Worm (Caenorhabditis elegans) whole organism, L1 larva: ENCODE measurements around the gene F53H1.4.

Source experiments
- C04F5.9 ChIP-seq: sonication (generic microtip); optimal IDR thresholded peaks from 2 replicates; lab custom pipeline; 2016; ENCODE audit warnings: missing genetic modification characterization, missing compliant biosample characterization
- C16A3.4 ChIP-seq: fragments of 150-350 bp; optimal IDR thresholded peaks from 2 replicates; lab custom pipeline; 2014; ENCODE audit warnings: missing biosample characterization, missing genetic modification characterization
- Y116A8C.19 ChIP-seq: sonication (generic microtip); optimal IDR thresholded peaks from 2 replicates; lab custom pipeline; 2016; ENCODE audit warnings: missing compliant biosample characterization, missing genetic modification characterization, borderline replicate concordance
- aha-1 ChIP-seq: fragments of 150-350 bp; optimal IDR thresholded peaks from 2 replicates; lab custom pipeline; 2014; ENCODE audit warnings: missing biosample characterization, missing genetic modification characterization
- alr-1 ChIP-seq: fragments of 200-800 bp; sonication (Bioruptor generic); optimal IDR thresholded peaks from 2 replicates; lab custom pipeline; 2018; ENCODE audit warnings: borderline replicate concordance, mild to moderate bottlenecking, missing genetic modification characterization, missing compliant biosample characterization
- blmp-1 ChIP-seq: fragments of 150-350 bp; optimal IDR thresholded peaks from 2 replicates; lab custom pipeline; 2014; ENCODE audit warnings: missing biosample characterization, missing genetic modification characterization
- ceh-63 ChIP-seq: fragments of 200-800 bp; sonication (Bioruptor generic); optimal IDR thresholded peaks from 2 replicates; lab custom pipeline; 2018; ENCODE audit warnings: mild to moderate bottlenecking, missing genetic modification characterization, missing compliant biosample characterization
- ceh-8 ChIP-seq: fragments of 200-800 bp; sonication (Bioruptor generic); optimal IDR thresholded peaks from 2 replicates; lab custom pipeline; 2018; ENCODE audit warnings: mild to moderate bottlenecking, missing genetic modification characterization, moderate library complexity, missing compliant biosample characterization
- ceh-82 ChIP-seq, 3 experiments: fragments of 150-350 bp in 1 of 3; sonication (generic microtip) in 2 of 3; optimal IDR thresholded peaks; 2 replicates each; lab custom pipeline; 2014 to 2017; ENCODE audit warnings: missing biosample characterization in 3 of 3, missing genetic modification characterization in 3 of 3
- ceh-88 ChIP-seq: fragments of 200-800 bp; sonication (Bioruptor generic); IDR thresholded peaks from 2 replicates; pipeline ENCODE4 v1.3.6; 2022; ENCODE audit warnings: missing genetic modification characterization, missing compliant biosample characterization
- dpl-1 ChIP-seq, 3 experiments: fragments of 150-350 bp in 2 of 3; sonication (generic microtip) in 1 of 3; optimal IDR thresholded peaks; 2 replicates each; lab custom pipeline; 2014 to 2017; ENCODE audit warnings: missing biosample characterization in 3 of 3, missing genetic modification characterization in 3 of 3, missing genetic modification reagents in 3 of 3
- efl-1 ChIP-seq, 4 experiments: fragments of 150-350 bp; optimal IDR thresholded peaks in 3 of 4; peaks in 1 of 4; 1 replicate in 1 of 4; 2 replicates in 3 of 4; lab custom pipeline; 2014; ENCODE audit warnings: missing biosample characterization in 2 of 4, missing genetic modification characterization in 2 of 4, missing genetic modification reagents in 2 of 4
- efl-3 ChIP-seq: fragments of 200-800 bp; sonication (Bioruptor generic); optimal IDR thresholded peaks from 2 replicates; lab custom pipeline; 2018; ENCODE audit warnings: mild to moderate bottlenecking, missing genetic modification characterization, missing compliant biosample characterization
- egl-13 ChIP-seq: sonication (generic microtip); optimal IDR thresholded peaks from 2 replicates; lab custom pipeline; 2016; ENCODE audit warnings: missing genotype, missing genetic modification reagents, missing genetic modification characterization, missing compliant biosample characterization
- elt-2 ChIP-seq: sonication (generic microtip); optimal IDR thresholded peaks from 2 replicates; lab custom pipeline; 2016; ENCODE audit warnings: missing genetic modification characterization, mild to moderate bottlenecking, inconsistent platforms, missing compliant biosample characterization, missing genetic modification reagents
- elt-3 ChIP-seq, 6 experiments: fragments of 150-350 bp in 1 of 6; sonication (generic microtip); optimal IDR thresholded peaks; 2 replicates each; lab custom pipeline; 2017 to 2018; ENCODE audit warnings: missing biosample characterization in 6 of 6, missing genetic modification characterization in 6 of 6, inconsistent platforms in 1 of 6
- fkh-10 ChIP-seq: sonication (generic microtip); optimal IDR thresholded peaks from 2 replicates; lab custom pipeline; 2017; ENCODE audit warnings: missing biosample characterization, missing genetic modification reagents, missing genetic modification characterization
- fkh-8 ChIP-seq: sonication (generic microtip); optimal IDR thresholded peaks from 2 replicates; lab custom pipeline; 2016; ENCODE audit warnings: mild to moderate bottlenecking, missing genetic modification characterization, missing compliant biosample characterization
- fos-1 ChIP-seq: fragments of 150-350 bp; optimal IDR thresholded peaks from 2 replicates; lab custom pipeline; 2014; ENCODE audit warnings: missing biosample characterization, missing genetic modification characterization
- grh-1 ChIP-seq: fragments of 200-800 bp; sonication (Bioruptor generic); IDR thresholded peaks from 2 replicates; pipeline ENCODE4 v1.3.6; 2022; ENCODE audit warnings: missing genetic modification reagents, missing genetic modification characterization, missing compliant biosample characterization
- hlh-4 ChIP-seq: sonication (generic microtip); optimal IDR thresholded peaks from 2 replicates; lab custom pipeline; 2016; ENCODE audit warnings: mild to moderate bottlenecking, missing genetic modification characterization, missing compliant biosample characterization
- isw-1 ChIP-seq: fragments of 200-800 bp; sonication (Bioruptor generic); IDR thresholded peaks from 2 replicates; pipeline ENCODE4 v1.3.6; 2022; ENCODE audit warnings: missing genetic modification characterization, missing compliant biosample characterization
- jun-1 ChIP-seq: fragments of 150-350 bp; optimal IDR thresholded peaks from 2 replicates; lab custom pipeline; 2014; ENCODE audit warnings: missing biosample characterization, missing genetic modification reagents, missing genetic modification characterization
- lin-14 ChIP-seq: fragments of 200-800 bp; sonication (Bioruptor generic); optimal IDR thresholded peaks from 2 replicates; lab custom pipeline; 2018; ENCODE audit warnings: mild to moderate bottlenecking, missing genetic modification characterization, moderate library complexity, missing compliant biosample characterization
- lin-15B ChIP-seq: fragments of 150-350 bp; sonication (generic microtip); optimal IDR thresholded peaks from 3 replicates; lab custom pipeline; 2014; ENCODE audit warnings: missing biosample characterization, missing genetic modification characterization
- lin-35 ChIP-seq, 2 experiments: fragments of 150-350 bp; optimal IDR thresholded peaks; 2 replicates each; lab custom pipeline; 2014; ENCODE audit warnings: missing biosample characterization in 2 of 2, missing genetic modification characterization in 2 of 2, missing genetic modification reagents in 2 of 2
- lsy-2 ChIP-seq, 2 experiments: fragments of 150-350 bp; optimal IDR thresholded peaks; 2 replicates each; lab custom pipeline; 2014; ENCODE audit warnings: missing biosample characterization in 2 of 2, missing genetic modification characterization in 2 of 2
- mdl-1 ChIP-seq, 2 experiments: fragments of 150-350 bp; optimal IDR thresholded peaks; 2 replicates each; lab custom pipeline; 2014 to 2017; ENCODE audit warnings: missing biosample characterization in 2 of 2, missing genetic modification characterization in 2 of 2, inconsistent platforms in 1 of 2
- mef-2 ChIP-seq: fragments of 150-350 bp; optimal IDR thresholded peaks from 2 replicates; lab custom pipeline; 2014; ENCODE audit warnings: missing biosample characterization, missing genetic modification characterization
- mep-1 ChIP-seq: fragments of 150-350 bp; optimal IDR thresholded peaks from 2 replicates; lab custom pipeline; 2014; ENCODE audit warnings: missing biosample characterization, missing genetic modification characterization
- nhr-19 ChIP-seq: fragments of 200-800 bp; sonication (Bioruptor generic); conservative IDR thresholded peaks from 2 replicates; pipeline ENCODE4 v1.3.6; 2022; ENCODE audit warnings: missing genetic modification characterization, missing compliant biosample characterization
- nhr-20 ChIP-seq: sonication (generic microtip); optimal IDR thresholded peaks from 2 replicates; lab custom pipeline; 2016; ENCODE audit warnings: mild to moderate bottlenecking, missing genetic modification characterization, missing compliant biosample characterization
- nhr-90 ChIP-seq: sonication (generic microtip); optimal IDR thresholded peaks from 2 replicates; lab custom pipeline; 2016; ENCODE audit warnings: mild to moderate bottlenecking, missing genetic modification characterization, missing compliant biosample characterization; ENCODE audit not compliant: poor library complexity
- pqm-1 ChIP-seq: sonication (generic microtip); optimal IDR thresholded peaks from 3 replicates; lab custom pipeline; 2017; ENCODE audit warnings: missing biosample characterization, missing genetic modification characterization
- rnt-1 ChIP-seq: sonication (generic microtip); optimal IDR thresholded peaks from 2 replicates; lab custom pipeline; 2016; ENCODE audit warnings: mild to moderate bottlenecking, missing genetic modification characterization, moderate library complexity, missing compliant biosample characterization
- snpc-4 ChIP-seq: fragments of 150-350 bp; optimal IDR thresholded peaks from 2 replicates; lab custom pipeline; 2014; ENCODE audit warnings: missing biosample characterization, missing genetic modification characterization
- sptf-1 ChIP-seq: fragments of 150-350 bp; optimal IDR thresholded peaks from 2 replicates; lab custom pipeline; 2014; ENCODE audit warnings: missing biosample characterization, missing genetic modification characterization
- sup-37 ChIP-seq: fragments of 200-800 bp; sonication (Bioruptor generic); optimal IDR thresholded peaks from 2 replicates; lab custom pipeline; 2018; ENCODE audit warnings: mild to moderate bottlenecking, missing genetic modification characterization, missing compliant biosample characterization
- swsn-7 ChIP-seq: sonication (generic microtip); optimal IDR thresholded peaks from 2 replicates; lab custom pipeline; 2016; ENCODE audit warnings: missing genetic modification characterization, missing compliant biosample characterization
- tbx-2 ChIP-seq: sonication (generic microtip); optimal IDR thresholded peaks from 2 replicates; lab custom pipeline; 2016; ENCODE audit warnings: missing genetic modification characterization, missing compliant biosample characterization
- tlp-1 ChIP-seq: fragments of 150-350 bp; optimal IDR thresholded peaks from 2 replicates; lab custom pipeline; 2014; ENCODE audit warnings: missing biosample characterization, missing genetic modification characterization
- unc-98 ChIP-seq: fragments of 200-800 bp; sonication (Bioruptor generic); IDR thresholded peaks from 2 replicates; pipeline ENCODE4 v1.3.6; 2022; ENCODE audit warnings: missing genetic modification characterization, missing compliant biosample characterization
- vab-15 ChIP-seq: sonication (generic microtip); optimal IDR thresholded peaks from 2 replicates; lab custom pipeline; 2017; ENCODE audit warnings: missing genotype, mild to moderate bottlenecking, missing genetic modification characterization, missing compliant biosample characterization
- xbp-1 ChIP-seq: sonication (generic microtip); optimal IDR thresholded peaks from 2 replicates; lab custom pipeline; 2016; ENCODE audit warnings: missing genetic modification characterization, missing compliant biosample characterization
- zip-4 ChIP-seq: fragments of 200-800 bp; sonication (Bioruptor generic); optimal IDR thresholded peaks from 2 replicates; lab custom pipeline; 2018; ENCODE audit warnings: mild to moderate bottlenecking, missing genetic modification characterization, moderate library complexity, missing compliant biosample characterization
- ztf-11 ChIP-seq, 2 experiments: sonication (generic microtip); optimal IDR thresholded peaks; 2 replicates each; lab custom pipeline; 2016 to 2017; ENCODE audit warnings: missing genetic modification characterization in 2 of 2, missing biosample characterization in 1 of 2, missing compliant biosample characterization in 1 of 2

Gene F53H1.4

ce11 chrIV:1266138-1266537, 43.8 kb upstream of the F53H1.4 start:
- TF ChIP-seq pqm-1 (peak; percentile 87), elt-2 (tag; lab: Kevin White, UChicago) (peak; percentile 96), jun-1 (tag; lab: Kevin White, UChicago) (peak; percentile 52), lin-35 (GFP tag; optimal IDR thresholded peaks at IDR 0.05; lab: Kevin White, UChicago) (peak in 1 of 2 experiments; percentile 9), rnt-1 (tag; lab: Kevin White, UChicago) (no peak)

- no peak for TF ChIP-seq dpl-1 (GFP tag; optimal IDR thresholded peaks at IDR 0.05; lab: Kevin White, UChicago)
- no peak for TF ChIP-seq grh-1
- TF ChIP-seq Y116A8C.19 (tag; lab: Kevin White, UChicago), result no peak
- TF ChIP-seq tbx-2 (tag; lab: Kevin White, UChicago), result no peak
- TF ChIP-seq, all 84 proteins: peak for 0
These were observed 43.2 kb upstream of the F53H1.4 start, which contains the start of gene clec-170 for ce11 chrIV:1266724-1267123. TSS of gene clec-170 (plus strand) at chrIV:1266866.

- no peak for TF ChIP-seq unc-98 (GFP tag; lab: Robert Waterston, UW)
- no peak for TF ChIP-seq efl-3 (GFP tag; lab: Kevin White, UChicago)
- TF ChIP-seq ceh-8 (GFP tag; lab: Kevin White, UChicago), result no peak
- TF ChIP-seq lin-14 (GFP tag; lab: Kevin White, UChicago), result peak; percentile 79
- TF ChIP-seq aha-1 (tag; lab: Kevin White, UChicago), result no peak
- peak; percentile 59 for TF ChIP-seq jun-1 (tag; lab: Kevin White, UChicago)
- TF ChIP-seq ceh-63, result no peak
- no peak for TF ChIP-seq sup-37 (GFP tag; lab: Kevin White, UChicago)
- no peak for TF ChIP-seq hlh-4
- no peak for TF ChIP-seq tlp-1 (tag; lab: Kevin White, UChicago)
- peak; percentile 89 to 98 for TF ChIP-seq mdl-1 (tag; optimal IDR thresholded peaks at IDR 0.05; lab: Kevin White, UChicago)
- peak; percentile 75 for TF ChIP-seq swsn-7 (tag; lab: Kevin White, UChicago)
- no peak for TF ChIP-seq sptf-1 (tag; lab: Kevin White, UChicago)
- TF ChIP-seq nhr-20, result peak; percentile 63
- TF ChIP-seq lin-15B (tag; lab: Kevin White, UChicago), result peak; percentile 77
- no peak for TF ChIP-seq C04F5.9 (tag; lab: Kevin White, UChicago)
- TF ChIP-seq ceh-82 (tag; optimal IDR thresholded peaks at IDR 0.05; lab: Kevin White, UChicago), result peak in 2 of 3 experiments; percentile 25 to 71
- peak; percentile 59 for TF ChIP-seq xbp-1 (tag; lab: Kevin White, UChicago)
- peak; percentile 74 for TF ChIP-seq rnt-1 (tag; lab: Kevin White, UChicago)
- peak; percentile 43 for TF ChIP-seq snpc-4 (tag; lab: Kevin White, UChicago)
- peak; percentile 85 for TF ChIP-seq fkh-8 (tag; lab: Kevin White, UChicago)
- TF ChIP-seq C16A3.4 (tag; lab: Kevin White, UChicago), result no peak
- peak; percentile 72 for TF ChIP-seq egl-13 (tag; lab: Kevin White, UChicago)
- no peak for TF ChIP-seq grh-1
- peak; percentile 19 for TF ChIP-seq blmp-1 (tag; lab: Kevin White, UChicago)
- TF ChIP-seq ceh-88 (GFP tag; lab: Robert Waterston, UW), result no peak
- peak; percentile 40 for TF ChIP-seq nhr-19
- peak; percentile 84 to 90 for TF ChIP-seq efl-1 (optimal IDR thresholded peaks at IDR 0.05; lab: Kevin White, UChicago)
- TF ChIP-seq efl-1 (GFP tag; optimal IDR thresholded peaks at IDR 0.05 in 1 of 2; lab: Kevin White, UChicago), result peak; percentile 88 to 98
- TF ChIP-seq ztf-11 (tag; optimal IDR thresholded peaks at IDR 0.05; lab: Kevin White, UChicago), result peak in 1 of 2 experiments; percentile 24
- peak; percentile 4 for TF ChIP-seq nhr-90
- no peak for TF ChIP-seq pqm-1
- no peak for TF ChIP-seq fos-1 (tag; lab: Kevin White, UChicago)
- TF ChIP-seq mep-1 (tag; lab: Kevin White, UChicago), result peak; percentile 67
- peak; percentile 67 to 73 for TF ChIP-seq lsy-2 (tag; optimal IDR thresholded peaks at IDR 0.05; lab: Kevin White, UChicago)
- TF ChIP-seq elt-3 (tag; optimal IDR thresholded peaks at IDR 0.05; lab: Kevin White, UChicago), result peak in 1 of 6 experiments; percentile 59
- TF ChIP-seq fkh-10 (GFP tag; lab: Kevin White, UChicago), result no peak
- peak; percentile 60 for TF ChIP-seq isw-1 (GFP tag; lab: Robert Waterston, UW)
- no peak for TF ChIP-seq mef-2
- TF ChIP-seq zip-4 (GFP tag; lab: Kevin White, UChicago), result peak; percentile 30
- no peak for TF ChIP-seq vab-15 (tag; lab: Kevin White, UChicago)
- TF ChIP-seq elt-2 (tag; lab: Kevin White, UChicago), result peak; percentile 50
- TF ChIP-seq alr-1 (tag; lab: Kevin White, UChicago), result no peak
These were observed 35.4 kb upstream of the F53H1.4 start, which contains the start of gene C09E9.1 for ce11 chrIV:1274583-1274982. TSS of gene C09E9.1 (plus strand) at chrIV:1274868.
